Fruit fly (Drosophila melanogaster): ENCODE measurements around the gene FIG4.

Gene FIG4

DNA sequence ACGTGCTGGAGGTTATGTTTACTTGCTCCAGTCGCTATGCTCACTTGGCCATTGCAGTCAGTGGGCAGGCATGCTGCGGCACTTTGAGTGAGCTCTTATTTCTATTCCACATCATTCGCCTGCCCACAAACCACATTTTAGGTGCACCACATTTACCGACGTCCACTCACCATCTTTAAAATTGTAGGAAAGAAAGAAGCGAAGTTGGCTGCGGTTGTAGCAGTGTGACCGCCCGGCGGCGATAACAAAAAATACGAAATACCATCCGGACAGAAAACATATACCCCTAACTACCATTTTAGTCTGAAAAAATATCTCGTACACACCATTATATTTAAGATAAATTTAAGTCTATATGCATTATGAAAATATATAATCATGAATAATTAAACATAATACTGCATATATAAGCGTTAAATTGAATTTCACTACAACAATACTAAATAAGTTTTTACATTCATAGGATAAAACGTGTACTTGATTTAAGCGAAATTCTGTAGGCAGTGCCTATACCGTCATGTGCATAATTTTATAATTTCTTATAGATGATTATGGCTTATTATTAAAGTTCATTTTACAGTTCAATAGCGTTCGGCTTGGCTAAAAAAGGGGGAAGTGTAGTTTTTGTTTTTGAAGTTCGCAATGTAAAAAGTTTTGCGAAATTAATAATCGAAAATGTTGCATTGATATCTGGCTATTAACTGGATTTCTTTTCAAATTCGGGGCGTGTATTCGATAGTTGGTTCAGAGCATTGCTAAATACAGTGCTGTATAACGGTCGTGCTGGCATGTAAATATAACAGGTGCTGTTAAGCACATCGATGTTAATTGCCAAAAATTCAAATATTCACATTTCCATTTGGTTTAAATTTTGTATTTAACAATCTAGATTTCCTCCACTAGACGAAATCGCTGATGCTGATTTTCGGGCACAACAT lies 6.6 kb upstream of the FIG4 start, which contains the start of gene RpL27A (continued):
- TF ChIP-seq CG10669 (GFP tag; optimal IDR thresholded peaks at IDR 0.05) (peak; percentile 55), Blimp-1 (GFP tag; optimal IDR thresholded peaks at IDR 0.05) (peak; percentile 45), spab (GFP tag; optimal IDR thresholded peaks at IDR 0.05) (no peak), Hr39 (GFP tag; optimal IDR thresholded peaks at IDR 0.05) (peak; percentile 49), CG8319 (GFP tag; optimal IDR thresholded peaks at IDR 0.05) (no peak), dac (GFP tag; optimal IDR thresholded peaks at IDR 0.05) (peak; percentile 68), fd59A (GFP tag; optimal IDR thresholded peaks at IDR 0.05) (peak; percentile 37), CG31627 (GFP tag; optimal IDR thresholded peaks at IDR 0.05) (peak; percentile 57), dsx (GFP tag; optimal IDR thresholded peaks at IDR 0.05; ENCODE audit: poor library complexity, severe bottlenecking) (peak; percentile 43), fkh (GFP tag; optimal IDR thresholded peaks at IDR 0.05) (peak; percentile 49), Gug (GFP tag; IDR thresholded peaks at IDR 0.05) (no peak), cyc (GFP tag; optimal IDR thresholded peaks at IDR 0.05) (peak; percentile 70), Eip78C (GFP tag) (peak; percentile 80), CG6163 (GFP tag; IDR thresholded peaks at IDR 0.05) (peak; percentile 87), pdm3 (GFP tag; optimal IDR thresholded peaks at IDR 0.05) (peak; percentile 57), CG6276 (GFP tag; optimal IDR thresholded peaks at IDR 0.05) (no peak), Sox14 (GFP tag; optimal IDR thresholded peaks at IDR 0.05) (peak; percentile 19), CG7368 (GFP tag; optimal IDR thresholded peaks at IDR 0.05) (peak; percentile 48)

DNA sequence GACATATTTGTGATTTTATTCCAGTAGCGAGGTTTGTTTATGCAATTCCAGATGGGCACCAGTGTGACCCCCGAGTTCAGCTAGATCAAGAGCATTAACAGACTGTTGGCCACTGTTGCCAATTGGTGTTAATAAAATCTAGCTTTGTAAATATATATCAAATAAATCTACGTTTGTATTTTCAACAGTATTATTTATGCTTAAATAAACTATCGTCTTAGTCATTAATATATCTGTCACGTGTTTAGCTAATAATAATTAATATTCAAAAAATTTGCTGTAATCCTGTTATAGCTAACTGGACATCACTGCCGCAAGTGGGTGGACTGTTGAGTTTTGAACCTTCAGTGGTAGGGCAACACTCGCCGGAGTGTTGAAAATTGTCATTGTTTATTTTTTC lies 5.4 kb upstream of the FIG4 start, which contains the start of the genes mRpL27 and CG15435:
Gene mRpL27, minus strand, starts transcription at position 96 of the 400 bp plus-strand sequence.
Gene CG15435, plus strand, starts transcription at position 187 of the 400 bp plus-strand sequence.
- TF ChIP-seq fd85E (GFP tag; optimal IDR thresholded peaks at IDR 0.05) (no peak), Ets96B (tag; optimal IDR thresholded peaks at IDR 0.05) (peak; percentile 4), CG34406 (GFP tag; optimal IDR thresholded peaks at IDR 0.05) (no peak), CG1621 (tag; optimal IDR thresholded peaks at IDR 0.05) (peak; percentile 44), dsx (GFP tag; optimal IDR thresholded peaks at IDR 0.05; ENCODE audit: poor library complexity, severe bottlenecking) (no peak), CG31627 (GFP tag; optimal IDR thresholded peaks at IDR 0.05) (peak; percentile 5), CG32006 (GFP tag; optimal IDR thresholded peaks at IDR 0.05) (no peak), fd59A (GFP tag; optimal IDR thresholded peaks at IDR 0.05) (no peak), svp (GFP tag) (peak; percentile 92), CG6792 (GFP tag; optimal IDR thresholded peaks at IDR 0.05) (no peak), CG11294 (GFP tag; IDR thresholded peaks at IDR 0.05) (no peak), CG3032 (tag; optimal IDR thresholded peaks at IDR 0.05) (peak; percentile 25), fkh (GFP tag; optimal IDR thresholded peaks at IDR 0.05) (peak; percentile 86), lz (GFP tag; optimal IDR thresholded peaks at IDR 0.05) (peak; percentile 20), Smox (GFP tag; optimal IDR thresholded peaks at IDR 0.05) (no peak), OdsH (GFP tag; optimal IDR thresholded peaks at IDR 0.05) (no peak), topi (GFP tag; optimal IDR thresholded peaks at IDR 0.05) (peak; percentile 23), CG6808 (GFP tag; optimal IDR thresholded peaks at IDR 0.05) (no peak), CG10631 (GFP tag; optimal IDR thresholded peaks at IDR 0.05) (no peak), Gug (GFP tag; IDR thresholded peaks at IDR 0.05) (no peak), vri (GFP tag; optimal IDR thresholded peaks at IDR 0.05) (no peak), Sox14 (GFP tag; optimal IDR thresholded peaks at IDR 0.05) (peak; percentile 50), CG4318 (GFP tag; optimal IDR thresholded peaks at IDR 0.05) (no peak), CG8119 (GFP tag; IDR thresholded peaks at IDR 0.05) (no peak), Hr38 (GFP tag; optimal IDR thresholded peaks at IDR 0.05) (no peak), acj6 (GFP tag; optimal IDR thresholded peaks at IDR 0.05) (no peak), CG3919 (GFP tag; optimal IDR thresholded peaks at IDR 0.05) (no peak), Sox15 (GFP tag; optimal IDR thresholded peaks at IDR 0.05) (no peak), Eip78C (GFP tag) (peak; percentile 77), Eip93F (GFP tag; optimal IDR thresholded peaks at IDR 0.05) (no peak), CG9139 (GFP tag; optimal IDR thresholded peaks at IDR 0.05) (no peak), eg (GFP tag; IDR thresholded peaks at IDR 0.05) (no peak), CG16779 (tag; optimal IDR thresholded peaks at IDR 0.05) (no peak), esn (GFP tag; optimal IDR thresholded peaks at IDR 0.05) (peak; percentile 41), Eip75B (GFP tag; optimal IDR thresholded peaks at IDR 0.05) (no peak), CG8319 (GFP tag; optimal IDR thresholded peaks at IDR 0.05) (no peak), Ets21C (GFP tag; optimal IDR thresholded peaks at IDR 0.05) (no peak), Blimp-1 (GFP tag; optimal IDR thresholded peaks at IDR 0.05) (no peak), Hr4 (GFP tag; optimal IDR thresholded peaks at IDR 0.05) (no peak), cyc (GFP tag; optimal IDR thresholded peaks at IDR 0.05) (no peak)
